Fruit fly (Drosophila melanogaster): ENCODE measurements around the gene Elo68beta.

The Elo68beta gene

dm6 chr3L:11101598-11101997 lies at the start of gene Elo68beta:
Gene Elo68beta (minus strand): TSS chr3L:11101698.
- no peak for TF ChIP-seq gl (tag; optimal IDR thresholded peaks at IDR 0.05)
- TF ChIP-seq D1 (tag; optimal IDR thresholded peaks at IDR 0.05) = no peak

dm6 chr3L:11150735-11151287 lies 49.3 kb upstream of the Elo68beta start, which contains the start of gene CG6216:
Gene CG6216 (minus strand): TSS chr3L:11150785.
- TF ChIP-seq Snoo (tag; optimal IDR thresholded peaks at IDR 0.05) (peak; percentile 77), gl (tag; optimal IDR thresholded peaks at IDR 0.05) (no peak)

dm6 chr3L:11148478-11149251 lies 47.2 kb upstream of the Elo68beta start:
- TF ChIP-seq CG9948 (tag; optimal IDR thresholded peaks at IDR 0.05) (peak; percentile 87), Pif1B (GFP tag; optimal IDR thresholded peaks at IDR 0.05) (peak; percentile 64), CG34367 (tag; optimal IDR thresholded peaks at IDR 0.05) (peak; percentile 76), CG15710 (tag; optimal IDR thresholded peaks at IDR 0.05) (peak; percentile 81), D1 (tag; optimal IDR thresholded peaks at IDR 0.05) (peak; percentile 65), CG8301 (tag; optimal IDR thresholded peaks at IDR 0.05) (peak; percentile 85), rn (GFP tag; IDR thresholded peaks at IDR 0.05) (no peak; the same call in 1 of the 2 replicates), CG4496 (GFP tag; IDR thresholded peaks at IDR 0.05) (peak; percentile 77), CG10348 (GFP tag; IDR thresholded peaks at IDR 0.05) (no peak), CG14655 (GFP tag; optimal IDR thresholded peaks at IDR 0.05) (peak; percentile 87), CG32121 (GFP tag; IDR thresholded peaks at IDR 0.05) (peak; percentile 54; the same call in 1 of the 2 replicates), EcR (GFP tag; optimal IDR thresholded peaks at IDR 0.05) (peak; percentile 21), Pif1A (GFP tag; optimal IDR thresholded peaks at IDR 0.05) (peak; percentile 68), CG17806 (tag; optimal IDR thresholded peaks at IDR 0.05) (peak; percentile 88), CG12605 (GFP tag; IDR thresholded peaks at IDR 0.05) (peak; percentile 41), fd96Ca (GFP tag; IDR thresholded peaks at IDR 0.05) (peak; percentile 61; the same call in 1 of the 3 replicates), gl (tag; optimal IDR thresholded peaks at IDR 0.05) (peak; percentile 66), CG8159 (tag; optimal IDR thresholded peaks at IDR 0.05) (peak; percentile 88), CG13204 (GFP tag; optimal IDR thresholded peaks at IDR 0.05) (peak; percentile 59), Ets98B (GFP tag; IDR thresholded peaks at IDR 0.05) (peak; percentile 68), Snoo (tag; optimal IDR thresholded peaks at IDR 0.05) (no peak)

- no peak for TF ChIP-seq CG8301 (tag; optimal IDR thresholded peaks at IDR 0.05)
- no peak for TF ChIP-seq CG10348 (GFP tag; IDR thresholded peaks at IDR 0.05)
- TF ChIP-seq CG14655 (GFP tag; optimal IDR thresholded peaks at IDR 0.05) = no peak
- no peak for TF ChIP-seq gl (tag; optimal IDR thresholded peaks at IDR 0.05)
- no peak for TF ChIP-seq CG32121 (GFP tag; IDR thresholded peaks at IDR 0.05)
- TF ChIP-seq CG4496 (GFP tag; IDR thresholded peaks at IDR 0.05) = no peak
- TF ChIP-seq Ets98B (GFP tag; IDR thresholded peaks at IDR 0.05) = no peak
Measured at dm6 chr3L:11147675-11148074, 46.2 kb upstream of the Elo68beta start.

- no peak for TF ChIP-seq CG10348 (GFP tag; IDR thresholded peaks at IDR 0.05)
- TF ChIP-seq EcR (GFP tag; optimal IDR thresholded peaks at IDR 0.05) = peak; percentile 31
- no peak for TF ChIP-seq CG32121 (GFP tag; IDR thresholded peaks at IDR 0.05)
- TF ChIP-seq CG4496 (GFP tag; IDR thresholded peaks at IDR 0.05) = no peak
- TF ChIP-seq D1 (tag; optimal IDR thresholded peaks at IDR 0.05) = no peak
- no peak for TF ChIP-seq CG13204 (GFP tag; optimal IDR thresholded peaks at IDR 0.05)
Measured at dm6 chr3L:11145065-11145464, 43.6 kb upstream of the Elo68beta start.

dm6 chr3L:11138862-11139261 lies 37.4 kb upstream of the Elo68beta start:
- TF ChIP-seq CG10348 (GFP tag; IDR thresholded peaks at IDR 0.05) = no peak
- TF ChIP-seq Pif1A (GFP tag; optimal IDR thresholded peaks at IDR 0.05) = no peak
- peak; percentile 45; the same call in 1 of the 2 replicates for TF ChIP-seq Ets98B (GFP tag; IDR thresholded peaks at IDR 0.05)
- TF ChIP-seq CG8159 (tag; optimal IDR thresholded peaks at IDR 0.05) = no peak
- peak; percentile 65; the same call in 2 of the 3 replicates for TF ChIP-seq fd96Ca (GFP tag; IDR thresholded peaks at IDR 0.05)
- TF ChIP-seq rn (GFP tag; IDR thresholded peaks at IDR 0.05) = no peak

dm6 chr3L:11136349-11136748 lies 34.9 kb upstream of the Elo68beta start:
- TF ChIP-seq CG34367 (tag; optimal IDR thresholded peaks at IDR 0.05) (peak; percentile 59), D1 (tag; optimal IDR thresholded peaks at IDR 0.05) (no peak), CG32121 (GFP tag; IDR thresholded peaks at IDR 0.05) (no peak), CG15710 (tag; optimal IDR thresholded peaks at IDR 0.05) (peak; percentile 33), CG13204 (GFP tag; optimal IDR thresholded peaks at IDR 0.05) (peak; percentile 63), EcR (GFP tag; optimal IDR thresholded peaks at IDR 0.05) (peak; percentile 72), CG8159 (tag; optimal IDR thresholded peaks at IDR 0.05) (no peak)
